Worm (Caenorhabditis elegans) whole organism, L4 larva: ENCODE data around the gene F58G1.8.

ENCODE experiments used
- F26F4.8 ChIP-seq: fragments of 200-800 bp; sonication (Bioruptor generic); conservative IDR thresholded peaks from 2 replicates; pipeline ENCODE4 v1.3.6; 2022; ENCODE audit warnings: missing genetic modification characterization, missing compliant biosample characterization
- F37D6.2 ChIP-seq: sonication (generic microtip); optimal IDR thresholded peaks from 2 replicates; lab custom pipeline; 2016; ENCODE audit warnings: mild to moderate bottlenecking, missing genetic modification characterization, missing compliant biosample characterization
- Y105C5A.15 ChIP-seq: fragments of 200-800 bp; sonication (Bioruptor generic); IDR thresholded peaks from 2 replicates; pipeline ENCODE4 v1.3.6; 2022; ENCODE audit warnings: missing genetic modification characterization, missing compliant biosample characterization
- Y5F2A.4 ChIP-seq: fragments of 200-800 bp; sonication (Bioruptor generic); optimal IDR thresholded peaks from 2 replicates; lab custom pipeline; 2018; ENCODE audit warnings: mild to moderate bottlenecking, missing genetic modification characterization, missing compliant biosample characterization
- aly-2 ChIP-seq: sonication (generic microtip); optimal IDR thresholded peaks from 2 replicates; lab custom pipeline; 2018; ENCODE audit warnings: missing biosample characterization, missing genetic modification characterization
- attf-4 ChIP-seq: sonication (generic microtip); optimal IDR thresholded peaks from 3 replicates; lab custom pipeline; 2017; ENCODE audit warnings: missing biosample characterization, missing genetic modification characterization
- ceh-44 ChIP-seq: fragments of 200-800 bp; sonication (Bioruptor generic); IDR thresholded peaks from 2 replicates; pipeline ENCODE4 v1.3.6; 2022; ENCODE audit warnings: missing genetic modification reagents, missing genetic modification characterization, missing compliant biosample characterization
- ceh-62 ChIP-seq: sonication (generic microtip); optimal IDR thresholded peaks from 2 replicates; lab custom pipeline; 2017; ENCODE audit warnings: missing biosample characterization, missing genetic modification characterization
- ceh-82 ChIP-seq: sonication (generic microtip); optimal IDR thresholded peaks from 2 replicates; lab custom pipeline; 2017; ENCODE audit warnings: missing biosample characterization, missing genetic modification characterization
- ctbp-1 ChIP-seq: fragments of 200-800 bp; sonication (Bioruptor generic); IDR thresholded peaks from 2 replicates; pipeline ENCODE4 v1.3.6; 2022; ENCODE audit warnings: missing genetic modification reagents, missing genetic modification characterization, missing compliant biosample characterization
- daf-16 ChIP-seq, 3 experiments: sonication (generic microtip); optimal IDR thresholded peaks; 2 replicates each; lab custom pipeline; 2016 to 2017; ENCODE audit warnings: missing genetic modification characterization in 3 of 3, missing genetic modification reagents in 3 of 3, mild to moderate bottlenecking in 2 of 3, missing compliant biosample characterization in 2 of 3, missing biosample characterization in 1 of 3, moderate library complexity in 1 of 3
- daf-19 ChIP-seq: fragments of 200-800 bp; sonication (Bioruptor generic); conservative IDR thresholded peaks from 2 replicates; pipeline ENCODE4 v1.3.6; 2022; ENCODE audit warnings: missing genetic modification characterization, missing compliant biosample characterization
- dmd-6 ChIP-seq: fragments of 200-800 bp; sonication (Bioruptor generic); IDR thresholded peaks from 2 replicates; pipeline ENCODE4 v1.3.6; 2022; ENCODE audit warnings: missing genetic modification reagents, missing genetic modification characterization, missing compliant biosample characterization
- dmd-8 ChIP-seq: fragments of 200-800 bp; sonication (Bioruptor generic); IDR thresholded peaks from 2 replicates; pipeline ENCODE4 v1.3.6; 2022; ENCODE audit warnings: missing genetic modification characterization, missing compliant biosample characterization
- dmd-9 ChIP-seq: fragments of 200-800 bp; sonication (Bioruptor generic); IDR thresholded peaks from 2 replicates; pipeline ENCODE4 v1.3.6; 2022; ENCODE audit warnings: missing genetic modification reagents, missing genetic modification characterization, missing compliant biosample characterization
- duxl-1 ChIP-seq: sonication (generic microtip); optimal IDR thresholded peaks from 2 replicates; lab custom pipeline; 2016; ENCODE audit warnings: mild to moderate bottlenecking, missing genetic modification characterization, moderate library complexity, missing compliant biosample characterization; ENCODE audit not compliant: poor library complexity
- dve-1 ChIP-seq: sonication (generic microtip); optimal IDR thresholded peaks from 2 replicates; lab custom pipeline; 2017; ENCODE audit warnings: antibody characterized with exemption, mild to moderate bottlenecking, missing genetic modification characterization, missing compliant biosample characterization; ENCODE audit not compliant: insufficient read depth
- hif-1 ChIP-seq, 2 experiments: sonication (generic microtip); optimal IDR thresholded peaks; 2 replicates each; lab custom pipeline; 2016 to 2017; ENCODE audit warnings: missing compliant biosample characterization in 2 of 2, missing genetic modification characterization in 2 of 2, missing genetic modification reagents in 2 of 2, missing genotype in 2 of 2, mild to moderate bottlenecking in 1 of 2
- hlh-11 ChIP-seq: fragments of 200-800 bp; sonication (Bioruptor generic); optimal IDR thresholded peaks from 2 replicates; lab custom pipeline; 2018; ENCODE audit warnings: mild to moderate bottlenecking, missing genetic modification characterization, missing compliant biosample characterization
- hlh-30 ChIP-seq: sonication (generic microtip); optimal IDR thresholded peaks from 2 replicates; lab custom pipeline; 2017; ENCODE audit warnings: antibody characterized with exemption, mild to moderate bottlenecking, missing genetic modification characterization, missing compliant biosample characterization; ENCODE audit not compliant: insufficient read depth
- lin-15B ChIP-seq: fragments of 150-350 bp; sonication (generic microtip); optimal IDR thresholded peaks from 3 replicates; lab custom pipeline; 2014; ENCODE audit warnings: missing biosample characterization, missing genetic modification characterization
- madf-9 ChIP-seq: fragments of 200-800 bp; sonication (Bioruptor generic); conservative IDR thresholded peaks from 2 replicates; pipeline ENCODE4 v1.3.6; 2022; ENCODE audit warnings: missing genetic modification reagents, missing genetic modification characterization, missing compliant biosample characterization
- mep-1 ChIP-seq: fragments of 150-350 bp; sonication (generic microtip); optimal IDR thresholded peaks from 3 replicates; lab custom pipeline; 2014; ENCODE audit warnings: missing biosample characterization, missing genetic modification characterization
- mxl-3 ChIP-seq: fragments of 200-800 bp; sonication (Bioruptor generic); optimal IDR thresholded peaks from 2 replicates; lab custom pipeline; 2018; ENCODE audit warnings: mild to moderate bottlenecking, missing genetic modification characterization, missing compliant biosample characterization
- nhr-102 ChIP-seq: sonication (generic microtip); optimal IDR thresholded peaks from 2 replicates; lab custom pipeline; 2016; ENCODE audit warnings: mild to moderate bottlenecking, missing genetic modification characterization, moderate library complexity, missing compliant biosample characterization
- nhr-28 ChIP-seq: fragments of 150-350 bp; optimal IDR thresholded peaks from 2 replicates; lab custom pipeline; 2014; ENCODE audit warnings: missing biosample characterization, missing genetic modification characterization
- nhr-48 ChIP-seq: sonication (generic microtip); optimal IDR thresholded peaks from 2 replicates; lab custom pipeline; 2016; ENCODE audit warnings: mild to moderate bottlenecking, missing genetic modification characterization, missing compliant biosample characterization
- nhr-76 ChIP-seq: fragments of 150-350 bp; optimal IDR thresholded peaks from 2 replicates; lab custom pipeline; 2014; ENCODE audit warnings: missing biosample characterization, missing genetic modification characterization
- php-3 ChIP-seq: fragments of 200-800 bp; sonication (Bioruptor generic); IDR thresholded peaks from 2 replicates; pipeline ENCODE4 v1.3.6; 2022; ENCODE audit warnings: missing genetic modification reagents, missing genetic modification characterization, missing compliant biosample characterization
- pqm-1 ChIP-seq: sonication (generic microtip); optimal IDR thresholded peaks from 2 replicates; lab custom pipeline; 2017; ENCODE audit warnings: missing biosample characterization, missing genetic modification characterization
- rbr-2 ChIP-seq: sonication (generic microtip); optimal IDR thresholded peaks from 2 replicates; lab custom pipeline; 2016; ENCODE audit warnings: missing genotype, missing genetic modification characterization, missing compliant biosample characterization
- set-16 ChIP-seq: fragments of 200-800 bp; sonication (Bioruptor generic); IDR thresholded peaks from 2 replicates; pipeline ENCODE4 v1.3.6; 2022; ENCODE audit warnings: missing genetic modification reagents, missing genetic modification characterization, missing compliant biosample characterization
- snpc-4 ChIP-seq: fragments of 150-350 bp; optimal IDR thresholded peaks from 2 replicates; lab custom pipeline; 2014; ENCODE audit warnings: missing biosample characterization, missing genetic modification characterization
- spr-1 ChIP-seq: sonication (generic microtip); optimal IDR thresholded peaks from 2 replicates; lab custom pipeline; 2016; ENCODE audit warnings: mild to moderate bottlenecking, missing genetic modification characterization, missing compliant biosample characterization
- spr-3 ChIP-seq: fragments of 200-800 bp; sonication (Bioruptor generic); optimal IDR thresholded peaks from 2 replicates; lab custom pipeline; 2018; ENCODE audit warnings: mild to moderate bottlenecking, missing genetic modification characterization, missing compliant biosample characterization
- unc-130 ChIP-seq: sonication (generic microtip); optimal IDR thresholded peaks from 2 replicates; lab custom pipeline; 2016; ENCODE audit warnings: missing genetic modification reagents, missing genetic modification characterization, missing compliant biosample characterization
- unc-39 ChIP-seq: sonication (generic microtip); optimal IDR thresholded peaks from 2 replicates; lab custom pipeline; 2017; ENCODE audit warnings: missing biosample characterization, missing genetic modification characterization
- unc-62 ChIP-seq, 3 experiments: fragments of 150-350 bp in 1 of 3; sonication (generic microtip); optimal IDR thresholded peaks in 2 of 3; peaks in 1 of 3; 1 replicate in 1 of 3; 2 replicates in 2 of 3; lab custom pipeline; 2014 to 2017; ENCODE audit warnings: missing biosample characterization in 3 of 3, missing genetic modification characterization in 3 of 3, missing genetic modification reagents in 3 of 3, missing genotype in 1 of 3
- vab-7 ChIP-seq: fragments of 200-800 bp; sonication (Bioruptor generic); IDR thresholded peaks from 2 replicates; pipeline ENCODE4 v1.3.6; 2022; ENCODE audit warnings: missing genetic modification reagents, missing genetic modification characterization, missing compliant biosample characterization
- zip-11 ChIP-seq: fragments of 200-800 bp; sonication (Bioruptor generic); IDR thresholded peaks from 2 replicates; pipeline ENCODE4 v1.3.6; 2022; ENCODE audit warnings: missing genetic modification characterization, missing compliant biosample characterization
- zip-2 ChIP-seq: fragments of 150-350 bp; optimal IDR thresholded peaks from 2 replicates; lab custom pipeline; 2014; ENCODE audit warnings: missing biosample characterization, missing genetic modification characterization
- ztf-11 ChIP-seq: fragments of 150-350 bp; optimal IDR thresholded peaks from 2 replicates; lab custom pipeline; 2014; ENCODE audit warnings: missing biosample characterization, missing genetic modification characterization
- ztf-7 ChIP-seq: fragments of 150-350 bp; optimal IDR thresholded peaks from 2 replicates; lab custom pipeline; 2014; ENCODE audit warnings: missing biosample characterization, missing genetic modification characterization

Gene F58G1.8

DNA sequence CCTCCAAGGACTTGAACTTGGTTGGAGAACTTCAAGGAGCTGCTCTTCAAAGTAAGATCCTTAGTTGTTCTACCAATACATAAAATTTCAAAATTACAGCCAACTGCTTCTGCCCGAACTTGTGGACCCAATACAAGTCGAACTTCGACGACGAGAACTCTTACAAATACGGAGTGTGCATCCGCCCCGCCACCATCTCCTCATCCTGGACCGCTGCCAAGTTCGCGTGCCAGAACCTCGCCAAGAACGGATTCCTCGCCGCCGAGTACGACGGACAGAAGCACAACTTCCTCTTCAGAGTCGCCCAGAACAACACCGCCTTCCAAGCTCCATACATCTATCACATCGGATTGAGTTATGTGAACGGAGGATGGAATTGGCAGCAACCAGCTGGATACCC, 28.8 kb downstream of the F58G1.8 start:
- no peak for TF ChIP-seq daf-19
- TF ChIP-seq set-16 (GFP tag; lab: Robert Waterston, UW) = peak; percentile 56
- no peak for TF ChIP-seq Y5F2A.4 (GFP tag; lab: Kevin White, UChicago)
- no peak for TF ChIP-seq unc-39 (tag; lab: Kevin White, UChicago)
- TF ChIP-seq, all 104 proteins: peak for 1

DNA sequence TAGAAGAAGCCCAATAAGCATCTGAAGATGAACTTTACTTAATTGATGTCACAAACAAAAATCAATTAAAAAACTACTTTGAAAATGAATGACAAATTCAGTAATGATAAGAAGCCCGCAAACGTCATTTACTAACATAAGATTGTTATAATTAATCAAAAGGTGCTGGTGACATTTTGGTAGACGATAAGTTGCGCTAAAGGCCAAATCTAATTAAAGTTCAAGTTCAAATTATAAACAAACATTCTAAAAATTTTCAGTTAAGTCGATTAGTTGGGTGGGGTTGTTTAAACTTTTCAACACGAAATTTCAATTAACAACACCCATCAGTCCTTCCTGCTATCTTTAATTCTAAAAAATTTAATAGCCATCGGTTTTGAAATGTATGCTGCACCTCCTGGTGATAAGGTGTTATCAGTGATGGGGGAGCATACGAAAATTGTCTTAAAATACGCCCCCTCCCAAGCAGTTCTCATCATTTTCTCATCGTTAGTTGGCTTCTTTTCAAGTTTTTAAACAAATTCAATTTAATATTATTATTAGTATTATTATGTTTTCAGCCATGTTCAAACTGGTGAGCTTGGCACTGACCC, 30.3 kb downstream of the F58G1.8 start, which contains the start of the genes clec-62 and clec-63:
TSS of gene clec-62 (minus strand) at position 51 of the 593 bp plus-strand sequence.
TSS of gene clec-63 (plus strand) at position 561 of the 593 bp plus-strand sequence.
- TF ChIP-seq madf-9 (no peak), daf-16 (GFP tag; optimal IDR thresholded peaks at IDR 0.05; lab: Kevin White, UChicago) (no peak), daf-16 (tag; optimal IDR thresholded peaks at IDR 0.05; lab: Kevin White, UChicago) (peak; percentile 69), ztf-7 (tag; lab: Kevin White, UChicago) (no peak), F37D6.2 (tag; lab: Kevin White, UChicago) (no peak), mep-1 (tag; lab: Kevin White, UChicago) (no peak), aly-2 (no peak), vab-7 (GFP tag; lab: Robert Waterston, UW) (no peak), nhr-76 (tag; lab: Kevin White, UChicago) (no peak), attf-4 (no peak), ztf-11 (no peak), daf-19 (no peak), snpc-4 (tag; lab: Kevin White, UChicago) (no peak), mxl-3 (GFP tag; lab: Kevin White, UChicago) (no peak), unc-130 (GFP tag; lab: Kevin White, UChicago) (no peak), dmd-8 (GFP tag; lab: Robert Waterston, UW) (no peak), dve-1 (peak; percentile 64), ceh-62 (tag; lab: Kevin White, UChicago) (no peak), hlh-11 (tag; lab: Kevin White, UChicago) (peak; percentile 41), pqm-1 (tag; lab: Kevin White, UChicago) (peak; percentile 95), unc-62 (GFP tag; optimal IDR thresholded peaks at IDR 0.05 in 1 of 2; lab: Kevin White, UChicago) (no peak), unc-62 (tag; optimal IDR thresholded peaks at IDR 0.05; lab: Kevin White, UChicago) (no peak), Y105C5A.15 (GFP tag; lab: Robert Waterston, UW) (no peak), F26F4.8 (GFP tag; lab: Robert Waterston, UW) (no peak), ctbp-1 (GFP tag; lab: Robert Waterston, UW) (no peak), ceh-82 (tag; lab: Kevin White, UChicago) (no peak), dmd-6 (peak; percentile 61), zip-2 (tag; lab: Kevin White, UChicago) (no peak), lin-15B (tag; lab: Kevin White, UChicago) (no peak), duxl-1 (tag; lab: Kevin White, UChicago) (no peak), zip-11 (no peak), dmd-9 (no peak), nhr-48 (tag; lab: Kevin White, UChicago) (no peak), hlh-30 (tag; lab: Kevin White, UChicago) (no peak), ceh-44 (GFP tag; lab: Robert Waterston, UW) (no peak), nhr-102 (tag; lab: Kevin White, UChicago) (no peak), spr-3 (GFP tag; lab: Kevin White, UChicago) (no peak), rbr-2 (tag; lab: Kevin White, UChicago) (no peak), hif-1 (tag; optimal IDR thresholded peaks at IDR 0.05; lab: Kevin White, UChicago) (no peak), spr-1 (no peak), nhr-28 (tag; lab: Kevin White, UChicago) (peak; percentile 73), php-3 (peak; percentile 56)
